In genomic region chr3L:2409289-2409688, dm6 we compare ENCODE assay signal across 5 fruit fly cellular contexts.
TF ChIP-seq lines count a peak whose summit lies in the region.

No protein-coding gene starts in this region.

- peak; percentile 82 to 93 for TF ChIP-seq CTCF in S2 (optimal IDR thresholded peaks at IDR 0.05; lab: Kevin White, UChicago)
- peak; percentile 97 for TF ChIP-seq CTCF in whole organism, embryonic (GFP tag; optimal IDR thresholded peaks at IDR 0.05; lab: Kevin White, UChicago)

TF ChIP-seq in whole organism, adult, 20 proteins besides CTCF, POLR2A, EP300 and RAD21:
- TF ChIP-seq Crg-1 (GFP tag; optimal IDR thresholded peaks at IDR 0.05; lab: Kevin White, UChicago) (no peak), bab1 (GFP tag; optimal IDR thresholded peaks at IDR 0.05; lab: Kevin White, UChicago) (peak; percentile 10), ovo (GFP tag; optimal IDR thresholded peaks at IDR 0.05; lab: Kevin White, UChicago) (no peak), Clk (GFP tag; optimal IDR thresholded peaks at IDR 0.05; lab: Kevin White, UChicago) (no peak), CG33017 (tag; optimal IDR thresholded peaks at IDR 0.05; lab: Kevin White, UChicago) (no peak)
TF ChIP-seq in whole organism, adult: peak in this region for 1.

TF ChIP-seq in whole organism, embryonic, 481 proteins besides CTCF, POLR2A, EP300 and RAD21 (continues in another document):
- TF ChIP-seq HHEX (GFP tag; optimal IDR thresholded peaks at IDR 0.05; lab: Kevin White, UChicago) (no peak), Bgb (GFP tag; IDR thresholded peaks at IDR 0.05; lab: Robert Waterston, UW; ENCODE audit: partially characterized antibody) (peak; percentile 77), CG5953 (GFP tag; IDR thresholded peaks at IDR 0.05; lab: Robert Waterston, UW) (no peak), CG42726 (GFP tag; IDR thresholded peaks at IDR 0.05; lab: Robert Waterston, UW; ENCODE audit: partially characterized antibody) (0 out of 2 replicates have a peak, but pooled peaks have one; percentile 27), chinmo (GFP tag; IDR thresholded peaks at IDR 0.05; lab: Robert Waterston, UW; ENCODE audit: partially characterized antibody) (0 out of 4 replicates have a peak, but pooled peaks have one; percentile 64), CG10565 (GFP tag; optimal IDR thresholded peaks at IDR 0.05; lab: Kevin White, UChicago) (no peak), CG7987 (GFP tag; optimal IDR thresholded peaks at IDR 0.05; lab: Kevin White, UChicago) (peak; percentile 10), stwl (tag; optimal IDR thresholded peaks at IDR 0.05; lab: Kevin White, UChicago) (peak; percentile 84), CG2199 (GFP tag; IDR thresholded peaks at IDR 0.05; lab: Robert Waterston, UW) (peak; percentile 96), CG15696 (tag; optimal IDR thresholded peaks at IDR 0.05; lab: Kevin White, UChicago) (peak; percentile 8), inv (GFP tag; IDR thresholded peaks at IDR 0.05; lab: Robert Waterston, UW; ENCODE audit: partially characterized antibody) (peak; percentile 11; the same call in 1 of the 2 replicates), Fer1 (GFP tag; optimal IDR thresholded peaks at IDR 0.05; lab: Kevin White, UChicago) (peak; percentile 27), trem (tag; optimal IDR thresholded peaks at IDR 0.05; lab: Kevin White, UChicago) (peak; percentile 20), CG17186 (GFP tag; optimal IDR thresholded peaks at IDR 0.05; lab: Kevin White, UChicago) (no peak), CG33213 (GFP tag; optimal IDR thresholded peaks at IDR 0.05; lab: Kevin White, UChicago) (peak; percentile 18), CG13287 (GFP tag; IDR thresholded peaks at IDR 0.05; lab: Robert Waterston, UW; ENCODE audit: partially characterized antibody) (peak; percentile 22; the same call in 1 of the 2 replicates), Side (GFP tag; optimal IDR thresholded peaks at IDR 0.05; lab: Kevin White, UChicago) (peak; percentile 24), Myb (GFP tag; optimal IDR thresholded peaks at IDR 0.05; lab: Kevin White, UChicago) (peak; percentile 94), CG11504 (tag; optimal IDR thresholded peaks at IDR 0.05; lab: Kevin White, UChicago) (peak; percentile 34), knrl (GFP tag; IDR thresholded peaks at IDR 0.05; lab: Robert Waterston, UW; ENCODE audit: partially characterized antibody) (peak; percentile 49; the same call in 1 of the 3 replicates), Jarid2 (GFP tag; optimal IDR thresholded peaks at IDR 0.05; lab: Kevin White, UChicago) (peak; percentile 13), Ets65A (GFP tag; lab: Kevin White, UChicago) (peak; percentile 87), Dip2 (GFP tag; IDR thresholded peaks at IDR 0.05; lab: Robert Waterston, UW) (peak; percentile 96), Dip3 (GFP tag; optimal IDR thresholded peaks at IDR 0.05; lab: Kevin White, UChicago) (no peak), CG3995 (GFP tag; optimal IDR thresholded peaks at IDR 0.05; lab: Kevin White, UChicago) (peak; percentile 37), pzg (GFP tag; optimal IDR thresholded peaks at IDR 0.05; lab: Kevin White, UChicago) (peak; percentile 4)

TF ChIP-seq in whole organism, pupa, 21 proteins besides CTCF, POLR2A, EP300 and RAD21:
- no peak for TF ChIP-seq CG10348 (GFP tag; IDR thresholded peaks at IDR 0.05; lab: Robert Waterston, UW)
- TF ChIP-seq D1 (tag; optimal IDR thresholded peaks at IDR 0.05; lab: Kevin White, UChicago), result peak; percentile 96

TF ChIP-seq in whole organism, wandering third instar larva, 38 proteins besides CTCF, POLR2A, EP300 and RAD21:
- TF ChIP-seq fru (GFP tag; optimal IDR thresholded peaks at IDR 0.05; lab: Kevin White, UChicago), result peak; percentile 42
- no peak for TF ChIP-seq dmrt93B (GFP tag; optimal IDR thresholded peaks at IDR 0.05; lab: Kevin White, UChicago)
